Worm (Caenorhabditis elegans): ENCODE measurements around the gene T01C8.3.
A peak's percentile ranks its signal among the peaks of the same experiment; 100 is the strongest.

DNA sequence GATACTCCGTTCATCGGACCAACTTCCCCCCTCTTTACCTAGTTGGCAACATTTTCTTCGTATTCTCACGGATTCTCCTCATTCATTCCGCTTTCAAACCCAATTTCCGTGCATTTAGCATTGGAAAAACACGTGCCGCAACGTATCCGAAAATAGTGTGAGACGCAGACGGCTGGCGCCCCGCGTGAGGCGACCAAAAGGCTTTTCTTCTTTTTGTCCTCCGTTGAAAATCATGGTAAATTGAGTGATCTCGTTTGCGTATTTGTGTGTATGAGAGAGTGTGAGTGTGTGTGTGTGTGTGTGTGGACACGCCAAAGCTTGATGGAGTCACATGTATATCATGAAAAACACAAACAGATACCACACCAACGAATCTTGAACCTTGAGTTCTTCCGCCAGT lies 13.8 kb upstream of the T01C8.3 start:
- peak; percentile 66 for TF ChIP-seq unc-62 (GFP tag; optimal IDR thresholded peaks at IDR 0.05)
- TF ChIP-seq nhr-28 (tag; optimal IDR thresholded peaks at IDR 0.05), result no peak
- no peak for TF ChIP-seq daf-12 (tag; optimal IDR thresholded peaks at IDR 0.05)
- peak; percentile 74 for TF ChIP-seq ama-1 (optimal IDR thresholded peaks at IDR 0.05)
- TF ChIP-seq unc-39 (tag; optimal IDR thresholded peaks at IDR 0.05), result no peak
- TF ChIP-seq egl-27 (tag; optimal IDR thresholded peaks at IDR 0.05), result no peak
- TF ChIP-seq nhr-12 (tag; optimal IDR thresholded peaks at IDR 0.05), result no peak

Data from whole organism, L3 larva.